Worm (Caenorhabditis elegans) whole organism, young adult: Measurements from ENCODE around the gene Y39A1A.27.

Source experiments
- B0035.1 ChIP-seq: sonication (generic microtip); optimal IDR thresholded peaks from 2 replicates; lab custom pipeline; 2016; ENCODE audit warnings: missing genetic modification characterization, mild to moderate bottlenecking, missing compliant biosample characterization, missing genotype, missing genetic modification reagents
- B0261.1 ChIP-seq: sonication (generic microtip); optimal IDR thresholded peaks from 2 replicates; lab custom pipeline; 2016; ENCODE audit warnings: mild to moderate bottlenecking, missing genetic modification characterization, moderate library complexity, missing compliant biosample characterization
- B0336.3 ChIP-seq: fragments of 200-800 bp; sonication (Bioruptor generic); IDR thresholded peaks from 2 replicates; pipeline ENCODE4 v1.3.6; 2022; ENCODE audit warnings: missing genetic modification characterization, missing compliant biosample characterization
- F10E7.11 ChIP-seq: sonication (generic microtip); optimal IDR thresholded peaks from 2 replicates; lab custom pipeline; 2017; ENCODE audit warnings: mild to moderate bottlenecking, missing genetic modification characterization, moderate library complexity, missing compliant biosample characterization
- F33H1.4 ChIP-seq: fragments of 200-800 bp; sonication (Bioruptor generic); IDR thresholded peaks from 2 replicates; pipeline ENCODE4 v1.3.6; 2022; ENCODE audit warnings: missing genetic modification reagents, missing genetic modification characterization, missing compliant biosample characterization
- F39B2.1 ChIP-seq: fragments of 200-800 bp; sonication (Bioruptor generic); IDR thresholded peaks from 2 replicates; pipeline ENCODE4 v1.3.6; 2022; ENCODE audit warnings: missing genetic modification reagents, missing genetic modification characterization, missing compliant biosample characterization
- F49E8.2 ChIP-seq: sonication (generic microtip); optimal IDR thresholded peaks from 3 replicates; lab custom pipeline; 2017; ENCODE audit warnings: missing genetic modification characterization, mild to moderate bottlenecking, missing compliant biosample characterization, antibody characterized with exemption, moderate library complexity; ENCODE audit not compliant: insufficient read depth
- F55B11.4 ChIP-seq: sonication (generic microtip); optimal IDR thresholded peaks from 2 replicates; lab custom pipeline; 2016; ENCODE audit warnings: missing compliant biosample characterization, missing genetic modification characterization, borderline replicate concordance; ENCODE audit not compliant: insufficient read depth
- F57A8.1 ChIP-seq: fragments of 200-800 bp; sonication (Bioruptor generic); optimal IDR thresholded peaks from 2 replicates; lab custom pipeline; 2018; ENCODE audit warnings: mild to moderate bottlenecking, missing genetic modification characterization, moderate library complexity, missing compliant biosample characterization
- T26A5.8 ChIP-seq: sonication (generic microtip); optimal IDR thresholded peaks from 2 replicates; lab custom pipeline; 2016; ENCODE audit warnings: missing genetic modification characterization, missing compliant biosample characterization
- aptf-3 ChIP-seq: fragments of 200-800 bp; sonication (Bioruptor generic); IDR thresholded peaks from 2 replicates; pipeline ENCODE4 v1.3.6; 2022; ENCODE audit warnings: missing genetic modification characterization, missing compliant biosample characterization
- atf-7 ChIP-seq: sonication (generic microtip); optimal IDR thresholded peaks from 2 replicates; lab custom pipeline; 2017; ENCODE audit warnings: mild to moderate bottlenecking, missing genetic modification characterization, missing compliant biosample characterization
- attf-3 ChIP-seq: fragments of 200-800 bp; sonication (Bioruptor generic); conservative IDR thresholded peaks from 2 replicates; pipeline ENCODE4 v1.3.6; 2022; ENCODE audit warnings: missing genetic modification reagents, missing genetic modification characterization, missing compliant biosample characterization
- attf-5 ChIP-seq: fragments of 200-800 bp; sonication (Bioruptor generic); optimal IDR thresholded peaks from 2 replicates; lab custom pipeline; 2018; ENCODE audit warnings: mild to moderate bottlenecking, missing genetic modification characterization, missing compliant biosample characterization
- attf-6 ChIP-seq: fragments of 200-800 bp; sonication (Bioruptor generic); IDR thresholded peaks from 2 replicates; pipeline ENCODE4 v1.3.6; 2022; ENCODE audit warnings: missing genetic modification reagents, missing genetic modification characterization, missing compliant biosample characterization
- ccch-3 ChIP-seq: fragments of 200-800 bp; sonication (Bioruptor generic); optimal IDR thresholded peaks from 2 replicates; lab custom pipeline; 2018; ENCODE audit warnings: mild to moderate bottlenecking, missing genetic modification characterization, missing compliant biosample characterization
- cebp-2 ChIP-seq: fragments of 200-800 bp; sonication (Bioruptor generic); IDR thresholded peaks from 2 replicates; pipeline ENCODE4 v1.3.6; 2022; ENCODE audit warnings: missing genetic modification characterization, missing compliant biosample characterization
- ceh-79 ChIP-seq: sonication (generic microtip); optimal IDR thresholded peaks from 2 replicates; lab custom pipeline; 2017; ENCODE audit warnings: mild to moderate bottlenecking, missing genetic modification characterization, missing compliant biosample characterization
- ceh-91 ChIP-seq: fragments of 200-800 bp; sonication (Bioruptor generic); IDR thresholded peaks from 2 replicates; pipeline ENCODE4 v1.3.6; 2022; ENCODE audit warnings: missing genetic modification reagents, missing genetic modification characterization, missing compliant biosample characterization
- die-1 ChIP-seq: sonication (generic microtip); optimal IDR thresholded peaks from 2 replicates; lab custom pipeline; 2016; ENCODE audit warnings: missing genotype, mild to moderate bottlenecking, missing genetic modification characterization, missing compliant biosample characterization
- dpff-1 ChIP-seq: sonication (generic microtip); optimal IDR thresholded peaks from 2 replicates; lab custom pipeline; 2017; ENCODE audit warnings: mild to moderate bottlenecking, missing genetic modification characterization, missing compliant biosample characterization
- efl-1 ChIP-seq: fragments of 150-350 bp; optimal IDR thresholded peaks from 2 replicates; lab custom pipeline; 2014; ENCODE audit warnings: missing biosample characterization, missing genetic modification reagents, missing genetic modification characterization
- egrh-3 ChIP-seq: fragments of 200-800 bp; sonication (Bioruptor generic); IDR thresholded peaks from 2 replicates; pipeline ENCODE4 v1.3.6; 2022; ENCODE audit warnings: missing genetic modification reagents, missing genetic modification characterization, missing compliant biosample characterization
- gei-17 ChIP-seq: fragments of 200-800 bp; sonication (Bioruptor generic); optimal IDR thresholded peaks from 2 replicates; lab custom pipeline; 2018; ENCODE audit warnings: mild to moderate bottlenecking, missing genetic modification characterization, missing compliant biosample characterization
- hlh-12 ChIP-seq: sonication (generic microtip); optimal IDR thresholded peaks from 2 replicates; lab custom pipeline; 2016; ENCODE audit warnings: missing genetic modification characterization, missing compliant biosample characterization
- hlh-26 ChIP-seq: fragments of 200-800 bp; sonication (Bioruptor generic); conservative IDR thresholded peaks from 2 replicates; pipeline ENCODE4 v1.3.6; 2022; ENCODE audit warnings: missing genetic modification reagents, missing genetic modification characterization, missing compliant biosample characterization
- hmg-20 ChIP-seq: fragments of 200-800 bp; sonication (Bioruptor generic); IDR thresholded peaks from 2 replicates; pipeline ENCODE4 v1.3.6; 2022; ENCODE audit warnings: missing genetic modification reagents, missing genetic modification characterization, missing compliant biosample characterization
- lin-35 ChIP-seq, 3 experiments: fragments of 150-350 bp in 2 of 3; sonication (generic microtip) in 1 of 3; optimal IDR thresholded peaks; 2 replicates each; lab custom pipeline; 2014 to 2018; ENCODE audit warnings: missing biosample characterization in 3 of 3, missing genetic modification characterization in 3 of 3, missing genetic modification reagents in 3 of 3
- lin-40 ChIP-seq: sonication (generic microtip); optimal IDR thresholded peaks from 2 replicates; lab custom pipeline; 2016; ENCODE audit warnings: missing genetic modification characterization, mild to moderate bottlenecking, missing compliant biosample characterization, missing genotype, missing genetic modification reagents
- lin-54 ChIP-seq: fragments of 200-800 bp; sonication (Bioruptor generic); optimal IDR thresholded peaks from 2 replicates; lab custom pipeline; 2018; ENCODE audit warnings: mild to moderate bottlenecking, missing genetic modification characterization, missing compliant biosample characterization
- lsl-1 ChIP-seq: fragments of 200-800 bp; sonication (Bioruptor generic); optimal IDR thresholded peaks from 2 replicates; lab custom pipeline; 2018; ENCODE audit warnings: mild to moderate bottlenecking, missing genetic modification characterization, moderate library complexity, missing compliant biosample characterization
- mcd-1 ChIP-seq: fragments of 200-800 bp; sonication (Bioruptor generic); IDR thresholded peaks from 2 replicates; pipeline ENCODE4 v1.3.6; 2022; ENCODE audit warnings: missing genetic modification reagents, missing genetic modification characterization, missing compliant biosample characterization
- mes-4 ChIP-seq: sonication (generic microtip); optimal IDR thresholded peaks from 2 replicates; lab custom pipeline; 2016; ENCODE audit warnings: missing genotype, missing genetic modification characterization, missing compliant biosample characterization
- nfyb-1 ChIP-seq: fragments of 200-800 bp; sonication (Bioruptor generic); IDR thresholded peaks from 2 replicates; pipeline ENCODE4 v1.3.6; 2022; ENCODE audit warnings: missing genetic modification reagents, missing genetic modification characterization, missing compliant biosample characterization
- pbrm-1 ChIP-seq: fragments of 200-800 bp; sonication (Bioruptor generic); IDR thresholded peaks from 2 replicates; pipeline ENCODE4 v1.3.6; 2022; ENCODE audit warnings: missing genetic modification reagents, missing genetic modification characterization, missing compliant biosample characterization
- rec-8 ChIP-seq, 2 experiments: sonication (generic microtip); optimal IDR thresholded peaks; 2 replicates each; lab custom pipeline; 2016; ENCODE audit warnings: mild to moderate bottlenecking in 2 of 2, missing genetic modification characterization in 2 of 2, missing genetic modification reagents in 2 of 2, missing genotype in 2 of 2, missing biosample characterization in 1 of 2, missing compliant biosample characterization in 1 of 2, moderate library complexity in 1 of 2
- rpc-1 ChIP-seq, 2 experiments: fragments of 150-350 bp in 1 of 2; sonication (generic microtip) in 1 of 2; optimal IDR thresholded peaks; 2 replicates each; lab custom pipeline; 2014 to 2018; ENCODE audit warnings: missing biosample characterization in 1 of 2, missing genetic modification characterization in 1 of 2, missing genetic modification reagents in 1 of 2, missing genotype in 1 of 2
- sdz-38 ChIP-seq: sonication (generic microtip); optimal IDR thresholded peaks from 2 replicates; lab custom pipeline; 2016; ENCODE audit warnings: missing genotype, missing genetic modification characterization, missing compliant biosample characterization
- snpc-1.1 ChIP-seq: sonication (generic microtip); optimal IDR thresholded peaks from 2 replicates; lab custom pipeline; 2017; ENCODE audit warnings: missing genetic modification characterization, mild to moderate bottlenecking, missing compliant biosample characterization, antibody characterized with exemption, moderate library complexity, missing genotype, missing genetic modification reagents; ENCODE audit not compliant: insufficient read depth
- snpc-1.3 ChIP-seq: sonication (generic microtip); optimal IDR thresholded peaks from 2 replicates; lab custom pipeline; 2017; ENCODE audit warnings: missing genetic modification characterization, mild to moderate bottlenecking, missing compliant biosample characterization, antibody characterized with exemption, moderate library complexity, missing genotype, missing genetic modification reagents; ENCODE audit not compliant: insufficient read depth
- somi-1 ChIP-seq: fragments of 200-800 bp; sonication (Bioruptor generic); optimal IDR thresholded peaks from 2 replicates; lab custom pipeline; 2018; ENCODE audit warnings: mild to moderate bottlenecking, missing genetic modification characterization, missing compliant biosample characterization
- sptf-2 ChIP-seq: fragments of 200-800 bp; sonication (Bioruptor generic); optimal IDR thresholded peaks from 2 replicates; lab custom pipeline; 2018; ENCODE audit warnings: mild to moderate bottlenecking, missing genetic modification characterization, missing compliant biosample characterization
- tlf-1 ChIP-seq: fragments of 200-800 bp; sonication (Bioruptor generic); optimal IDR thresholded peaks from 2 replicates; lab custom pipeline; 2018; ENCODE audit warnings: mild to moderate bottlenecking, missing genetic modification characterization, missing compliant biosample characterization
- unc-62 ChIP-seq: fragments of 150-350 bp; optimal IDR thresholded peaks from 2 replicates; lab custom pipeline; 2014; ENCODE audit warnings: missing biosample characterization, missing genetic modification reagents, missing genetic modification characterization
- xnd-1 ChIP-seq: sonication (generic microtip); optimal IDR thresholded peaks from 2 replicates; lab custom pipeline; 2016; ENCODE audit warnings: missing genotype, missing genetic modification reagents, missing genetic modification characterization, missing compliant biosample characterization
- ztf-28 ChIP-seq: fragments of 200-800 bp; sonication (Bioruptor generic); IDR thresholded peaks from 2 replicates; pipeline ENCODE4 v1.3.6; 2022; ENCODE audit warnings: missing genetic modification reagents, missing genetic modification characterization, missing compliant biosample characterization
- ztf-3 ChIP-seq: fragments of 200-800 bp; sonication (Bioruptor generic); optimal IDR thresholded peaks from 2 replicates; lab custom pipeline; 2018; ENCODE audit warnings: mild to moderate bottlenecking, missing genetic modification characterization, missing compliant biosample characterization
- ztf-6 ChIP-seq: fragments of 200-800 bp; sonication (Bioruptor generic); IDR thresholded peaks from 2 replicates; pipeline ENCODE4 v1.3.6; 2022; ENCODE audit warnings: missing genetic modification reagents, missing genetic modification characterization, missing compliant biosample characterization

Gene Y39A1A.27

DNA sequence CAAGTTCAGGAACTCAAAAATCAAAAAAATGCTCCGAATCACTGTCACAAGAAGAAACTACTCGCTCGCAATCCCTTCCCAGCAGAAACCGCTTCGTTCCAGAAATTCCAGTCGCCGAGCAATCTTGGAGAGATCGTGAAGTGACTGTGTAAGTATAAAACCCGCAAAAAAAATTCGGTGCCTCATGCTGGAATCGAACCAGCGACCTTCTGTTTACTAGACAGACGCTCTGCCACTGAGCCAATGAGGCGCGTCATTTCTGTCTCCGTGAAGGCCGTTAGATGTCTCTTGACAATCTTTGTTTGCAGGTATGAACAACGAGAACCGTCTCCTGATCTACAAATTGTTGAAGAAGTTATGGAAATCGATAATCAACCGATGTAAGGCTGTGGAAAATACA, 14.2 kb upstream of the Y39A1A.27 start (continued):
- peak; percentile 80 for TF ChIP-seq snpc-1.3 (tag; lab: Kevin White, UChicago)
- TF ChIP-seq lin-54 = peak; percentile 45
- TF ChIP-seq ztf-6 = no peak
- peak; percentile 15 for TF ChIP-seq tlf-1 (GFP tag; lab: Kevin White, UChicago)
- no peak for TF ChIP-seq attf-3
- TF ChIP-seq hlh-12 = no peak
- no peak for TF ChIP-seq pbrm-1 (GFP tag; lab: Robert Waterston, UW)
- peak; percentile 6 for TF ChIP-seq somi-1 (GFP tag; lab: Kevin White, UChicago)
- TF ChIP-seq gei-17 = no peak
- peak; percentile 31 for TF ChIP-seq F33H1.4 (GFP tag; lab: Robert Waterston, UW)
- no peak for TF ChIP-seq unc-62 (GFP tag; lab: Kevin White, UChicago)
- no peak for TF ChIP-seq ztf-3 (GFP tag; lab: Kevin White, UChicago)
- peak; percentile 50 for TF ChIP-seq snpc-1.1 (tag; lab: Kevin White, UChicago)
- TF ChIP-seq F39B2.1 = no peak
- no peak for TF ChIP-seq F55B11.4
- 0 out of 2 replicates have a peak, but pooled peaks have one; percentile 45 for TF ChIP-seq cebp-2 (GFP tag; lab: Robert Waterston, UW)
- TF ChIP-seq T26A5.8 (tag; lab: Kevin White, UChicago) = no peak
- TF ChIP-seq mes-4 = no peak
- peak in 1 of 3 experiments; percentile 41 for TF ChIP-seq lin-35 (GFP tag; optimal IDR thresholded peaks at IDR 0.05; lab: Kevin White, UChicago)
- TF ChIP-seq xnd-1 (tag; lab: Kevin White, UChicago) = no peak
- peak; percentile 45 for TF ChIP-seq lin-40 (tag; lab: Kevin White, UChicago)
- peak; percentile 31; the same call in 1 of the 2 replicates for TF ChIP-seq B0336.3
- TF ChIP-seq egrh-3 (GFP tag; lab: Robert Waterston, UW) = no peak
- TF ChIP-seq attf-6 = peak; percentile 72
- peak; percentile 85 for TF ChIP-seq sptf-2 (GFP tag; lab: Kevin White, UChicago)
- TF ChIP-seq rec-8 (tag; optimal IDR thresholded peaks at IDR 0.05; lab: Kevin White, UChicago) = peak; percentile 59 to 73
- TF ChIP-seq B0261.1 = peak; percentile 86
- TF ChIP-seq hmg-20 (GFP tag; lab: Robert Waterston, UW) = peak; percentile 31; the same call in 1 of the 2 replicates
- TF ChIP-seq attf-5 = peak; percentile 58
- TF ChIP-seq rpc-1 (optimal IDR thresholded peaks at IDR 0.05; lab: Kevin White, UChicago) = peak; percentile 71
- TF ChIP-seq rpc-1 (tag; optimal IDR thresholded peaks at IDR 0.05; lab: Kevin White, UChicago) = peak; percentile 85
- TF ChIP-seq efl-1 (GFP tag; lab: Kevin White, UChicago) = peak; percentile 5
- no peak for TF ChIP-seq hlh-26
- TF ChIP-seq ceh-91 = peak; percentile 32; the same call in 1 of the 2 replicates
- TF ChIP-seq ztf-28 = 0 out of 2 replicates have a peak, but pooled peaks have one; percentile 39
- TF ChIP-seq F10E7.11 (tag; lab: Kevin White, UChicago) = peak; percentile 51
- peak; percentile 53 for TF ChIP-seq ceh-79 (tag; lab: Kevin White, UChicago)
- TF ChIP-seq F49E8.2 (tag; lab: Kevin White, UChicago) = peak; percentile 73
- TF ChIP-seq atf-7 (tag; lab: Kevin White, UChicago) = peak; percentile 19
- TF ChIP-seq mcd-1 (GFP tag; lab: Robert Waterston, UW) = peak; percentile 60
- TF ChIP-seq aptf-3 = 0 out of 2 replicates have a peak, but pooled peaks have one; percentile 68
- TF ChIP-seq die-1 (tag; lab: Kevin White, UChicago) = peak; percentile 75
- TF ChIP-seq F57A8.1 (GFP tag; lab: Kevin White, UChicago) = peak; percentile 79
- TF ChIP-seq ccch-3 (GFP tag; lab: Kevin White, UChicago) = no peak
- TF ChIP-seq nfyb-1 = peak; percentile 80
- TF ChIP-seq B0035.1 (tag; lab: Kevin White, UChicago) = peak; percentile 19
- TF ChIP-seq dpff-1 (tag; lab: Kevin White, UChicago) = no peak
- TF ChIP-seq sdz-38 (tag; lab: Kevin White, UChicago) = no peak
- peak; percentile 57 for TF ChIP-seq lsl-1 (GFP tag; lab: Kevin White, UChicago)
